Fruit fly (Drosophila melanogaster) whole organism, embryonic: ENCODE data around the gene BRWD3.

Source experiments
- Antp ChIP-seq: fragments of 200-800 bp; sonication (Bioruptor generic); optimal IDR thresholded peaks from 3 replicates; lab custom pipeline; 2016; ENCODE audit warnings: missing biosample characterization, missing genetic modification characterization
- Asciz ChIP-seq: fragments of 200-800 bp; sonication (Bioruptor generic); optimal IDR thresholded peaks from 2 replicates; lab custom pipeline; 2017; ENCODE audit warnings: missing biosample characterization, mild to moderate bottlenecking, missing genetic modification characterization, missing genetic modification reagents
- Atf6 ChIP-seq: fragments of 200-800 bp; sonication (Bioruptor generic); IDR thresholded peaks from 2 replicates; pipeline ENCODE4 v1.3.6; 2022; ENCODE audit warnings: missing biosample characterization, missing genetic modification characterization
- CG11093 ChIP-seq: fragments of 200-800 bp; sonication (Bioruptor generic); IDR thresholded peaks from 3 replicates; pipeline ENCODE4 v1.3.6; 2022; ENCODE audit warnings: missing biosample characterization, missing genetic modification characterization
- CG11696 ChIP-seq: fragments of 200-800 bp; sonication (Bioruptor generic); IDR thresholded peaks from 2 replicates; pipeline ENCODE4 v1.3.6; 2022; ENCODE audit warnings: missing biosample characterization, missing genetic modification characterization
- CG11723 ChIP-seq: fragments of 200-800 bp; sonication (Bioruptor generic); optimal IDR thresholded peaks from 2 replicates; lab custom pipeline; 2017; ENCODE audit warnings: missing biosample characterization, mild to moderate bottlenecking, missing genetic modification characterization
- CG15269 ChIP-seq: fragments of 200-800 bp; sonication (Bioruptor generic); optimal IDR thresholded peaks from 2 replicates; lab custom pipeline; 2018; ENCODE audit warnings: missing biosample characterization, mild to moderate bottlenecking, missing genetic modification characterization, moderate library complexity
- CG17186 ChIP-seq: fragments of 200-800 bp; sonication (Bioruptor generic); optimal IDR thresholded peaks from 3 replicates; lab custom pipeline; 2017; ENCODE audit warnings: missing biosample characterization, missing genetic modification reagents, missing genetic modification characterization
- CG17385 ChIP-seq: fragments of 200-800 bp; sonication (Bioruptor generic); optimal IDR thresholded peaks from 3 replicates; lab custom pipeline; 2018; ENCODE audit warnings: missing biosample characterization, mild to moderate bottlenecking, missing genetic modification characterization
- CG18011 ChIP-seq: fragments of 200-800 bp; sonication (Bioruptor generic); optimal IDR thresholded peaks from 2 replicates; lab custom pipeline; 2017; ENCODE audit warnings: missing biosample characterization, missing genetic modification characterization, mild to moderate bottlenecking, moderate library complexity, missing genotype
- CG2120 ChIP-seq: fragments of 200-800 bp; sonication (Bioruptor generic); optimal IDR thresholded peaks from 3 replicates; lab custom pipeline; 2016; ENCODE audit warnings: missing biosample characterization, missing genetic modification characterization
- CG31365 ChIP-seq: fragments of 200-800 bp; sonication (Bioruptor generic); optimal IDR thresholded peaks from 2 replicates; lab custom pipeline; 2018; ENCODE audit warnings: missing biosample characterization, mild to moderate bottlenecking, missing genetic modification characterization
- CG32767 ChIP-seq: fragments of 200-800 bp; sonication (Bioruptor generic); IDR thresholded peaks from 2 replicates; pipeline ENCODE4 v1.3.6; 2022; ENCODE audit warnings: missing biosample characterization, missing genetic modification characterization
- CG7271 ChIP-seq: fragments of 200-800 bp; sonication (Bioruptor generic); optimal IDR thresholded peaks from 2 replicates; lab custom pipeline; 2018; ENCODE audit warnings: missing biosample characterization, mild to moderate bottlenecking, missing genetic modification characterization, moderate library complexity
- CG7745 ChIP-seq: fragments of 200-800 bp; sonication (Bioruptor generic); optimal IDR thresholded peaks from 2 replicates; lab custom pipeline; 2018; ENCODE audit warnings: missing biosample characterization, mild to moderate bottlenecking, missing genetic modification characterization, moderate library complexity
- CG7786 ChIP-seq: fragments of 200-800 bp; sonication (Bioruptor generic); optimal IDR thresholded peaks from 2 replicates; lab custom pipeline; 2016; ENCODE audit warnings: missing biosample characterization, missing genetic modification characterization
- CG7987 ChIP-seq: fragments of 200-800 bp; sonication (Bioruptor generic); optimal IDR thresholded peaks from 2 replicates; lab custom pipeline; 2018; ENCODE audit warnings: missing biosample characterization, mild to moderate bottlenecking, missing genetic modification characterization, moderate library complexity
- CG9437 ChIP-seq: fragments of 200-800 bp; sonication (Bioruptor generic); optimal IDR thresholded peaks from 2 replicates; lab custom pipeline; 2018; ENCODE audit warnings: missing biosample characterization, mild to moderate bottlenecking, missing genetic modification characterization
- CG9797 ChIP-seq: fragments of 200-800 bp; sonication (Bioruptor generic); optimal IDR thresholded peaks from 3 replicates; lab custom pipeline; 2018; ENCODE audit warnings: missing biosample characterization, mild to moderate bottlenecking, missing genetic modification characterization
- D ChIP-seq, 2 experiments: fragments of 200-800 bp in 1 of 2; fragments of >200 bp in 1 of 2; sonication (Bioruptor generic) in 1 of 2; optimal IDR thresholded peaks; 2 replicates in 1 of 2; 3 replicates in 1 of 2; lab custom pipeline; 2017; ENCODE audit warnings: mild to moderate bottlenecking in 1 of 2, missing biosample characterization in 1 of 2, missing genetic modification characterization in 1 of 2, missing genetic modification reagents in 1 of 2
- ERR ChIP-seq: fragments of 200-800 bp; sonication (Bioruptor generic); optimal IDR thresholded peaks from 2 replicates; lab custom pipeline; 2016; ENCODE audit warnings: missing biosample characterization, missing genetic modification characterization
- H2.0 ChIP-seq: fragments of 200-800 bp; sonication (Bioruptor generic); IDR thresholded peaks from 2 replicates; pipeline ENCODE4 v1.3.6; 2022; ENCODE audit warnings: missing biosample characterization, missing genetic modification characterization
- HHEX ChIP-seq: fragments of 200-800 bp; sonication (Bioruptor generic); optimal IDR thresholded peaks from 3 replicates; lab custom pipeline; 2017; ENCODE audit warnings: missing biosample characterization, mild to moderate bottlenecking, missing genetic modification characterization, missing genetic modification reagents
- HmgZ ChIP-seq: fragments of 200-800 bp; sonication (Bioruptor generic); optimal IDR thresholded peaks from 2 replicates; lab custom pipeline; 2018; ENCODE audit warnings: missing biosample characterization, mild to moderate bottlenecking, missing genetic modification characterization
- Lhr ChIP-seq: fragments of 200-800 bp; sonication (Bioruptor generic); optimal IDR thresholded peaks from 3 replicates; lab custom pipeline; 2017; ENCODE audit warnings: mild to moderate bottlenecking, missing biosample characterization, missing genetic modification reagents, missing genetic modification characterization
- MESR4 ChIP-seq: fragments of 200-800 bp; sonication (Bioruptor generic); optimal IDR thresholded peaks from 2 replicates; lab custom pipeline; 2018; ENCODE audit warnings: missing biosample characterization, mild to moderate bottlenecking, missing genetic modification characterization, moderate library complexity
- Pdp1 ChIP-seq, 2 experiments: fragments of 200-800 bp; sonication (Bioruptor generic); optimal IDR thresholded peaks; 3 replicates each; lab custom pipeline; 2016; ENCODE audit warnings: missing biosample characterization in 2 of 2, missing genetic modification characterization in 2 of 2, mild to moderate bottlenecking in 1 of 2, moderate library complexity in 1 of 2
- Tbp ChIP-seq: fragments of >200 bp; optimal IDR thresholded peaks from 2 replicates; lab custom pipeline; 2018; ENCODE audit warnings: missing biosample characterization, missing genetic modification characterization
- amos ChIP-seq: fragments of 200-800 bp; sonication (Bioruptor generic); IDR thresholded peaks from 2 replicates; pipeline ENCODE4 v1.3.6; 2022; ENCODE audit warnings: missing biosample characterization, missing genetic modification characterization; ENCODE audit not compliant: partially characterized antibody
- bab2 ChIP-seq: fragments of 200-800 bp; sonication (Bioruptor generic); optimal IDR thresholded peaks from 2 replicates; lab custom pipeline; 2016; ENCODE audit warnings: missing biosample characterization, missing genetic modification characterization
- bsh ChIP-seq, 2 experiments: fragments of 200-800 bp; sonication (Bioruptor generic); optimal IDR thresholded peaks; 2 replicates each; lab custom pipeline; 2017 to 2018; ENCODE audit warnings: mild to moderate bottlenecking in 2 of 2, missing biosample characterization in 2 of 2, missing genetic modification characterization in 2 of 2, moderate library complexity in 1 of 2
- chn ChIP-seq: fragments of 200-800 bp; sonication (Bioruptor generic); optimal IDR thresholded peaks from 2 replicates; lab custom pipeline; 2016; ENCODE audit warnings: missing biosample characterization, missing genetic modification characterization
- croc ChIP-seq: fragments of 200-800 bp; sonication (Bioruptor generic); conservative IDR thresholded peaks from 3 replicates; pipeline ENCODE4 v1.3.6; 2022; ENCODE audit warnings: missing biosample characterization, missing genetic modification characterization
- dmrt99B ChIP-seq: fragments of 200-800 bp; sonication (Bioruptor generic); optimal IDR thresholded peaks from 2 replicates; lab custom pipeline; 2018; ENCODE audit warnings: missing biosample characterization, mild to moderate bottlenecking, missing genetic modification characterization, moderate library complexity
- ems ChIP-seq: fragments of 200-800 bp; sonication (Bioruptor generic); optimal IDR thresholded peaks from 3 replicates; lab custom pipeline; 2016; ENCODE audit warnings: missing biosample characterization, missing genetic modification characterization
- esg ChIP-seq: fragments of 200-800 bp; sonication (Bioruptor generic); conservative IDR thresholded peaks from 2 replicates; pipeline ENCODE4 v1.3.6; 2022; ENCODE audit warnings: missing biosample characterization, missing genetic modification characterization
- gce ChIP-seq: fragments of 200-800 bp; sonication (Bioruptor generic); IDR thresholded peaks from 3 replicates; pipeline ENCODE4 v1.3.6; 2022; ENCODE audit warnings: missing biosample characterization, missing genetic modification characterization
- hbn ChIP-seq: fragments of 200-800 bp; sonication (Bioruptor generic); IDR thresholded peaks from 2 replicates; pipeline ENCODE4 v1.3.6; 2022; ENCODE audit warnings: missing biosample characterization, missing genetic modification characterization; ENCODE audit not compliant: partially characterized antibody
- kah ChIP-seq: fragments of 200-800 bp; sonication (Bioruptor generic); optimal IDR thresholded peaks from 2 replicates; lab custom pipeline; 2018; ENCODE audit warnings: missing biosample characterization, mild to moderate bottlenecking, missing genetic modification characterization
- knrl ChIP-seq: fragments of 200-800 bp; sonication (Bioruptor generic); IDR thresholded peaks from 3 replicates; pipeline ENCODE4 v1.3.6; 2022; ENCODE audit warnings: missing biosample characterization, missing genetic modification characterization; ENCODE audit not compliant: partially characterized antibody
- nerfin-1 ChIP-seq: fragments of 200-800 bp; sonication (Bioruptor generic); optimal IDR thresholded peaks from 3 replicates; lab custom pipeline; 2019; ENCODE audit warnings: missing biosample characterization, mild to moderate bottlenecking, missing genetic modification characterization, moderate library complexity
- otp ChIP-seq: fragments of 200-800 bp; sonication (Bioruptor generic); IDR thresholded peaks from 3 replicates; pipeline ENCODE4, ENCODE4 v1.3.6; 2022; ENCODE audit warnings: missing biosample characterization, missing genetic modification characterization
- peb ChIP-seq: fragments of 200-800 bp; sonication (Bioruptor generic); IDR thresholded peaks from 2 replicates; pipeline ENCODE4 v1.3.6; 2022; ENCODE audit warnings: missing biosample characterization, missing genetic modification characterization
- ro ChIP-seq: fragments of 200-800 bp; sonication (Bioruptor generic); IDR thresholded peaks from 2 replicates; pipeline ENCODE4 v1.3.6; 2022; ENCODE audit warnings: missing biosample characterization, missing genetic modification characterization
- seq ChIP-seq: fragments of 200-800 bp; sonication (Bioruptor generic); IDR thresholded peaks from 2 replicates; pipeline ENCODE4 v1.3.6; 2022; ENCODE audit warnings: missing biosample characterization, missing genetic modification characterization
- sob ChIP-seq: fragments of 200-800 bp; sonication (Bioruptor generic); IDR thresholded peaks from 2 replicates; pipeline ENCODE4 v1.3.6; 2022; ENCODE audit warnings: missing biosample characterization, missing genetic modification characterization
- stc ChIP-seq: fragments of 200-800 bp; sonication (Bioruptor generic); IDR thresholded peaks from 2 replicates; pipeline ENCODE4 v1.3.6; 2022; ENCODE audit warnings: missing biosample characterization, missing genetic modification characterization
- tgo ChIP-seq: fragments of 200-800 bp; sonication (Bioruptor generic); IDR thresholded peaks from 3 replicates; pipeline ENCODE4 v1.3.6; 2022; ENCODE audit warnings: missing biosample characterization, missing genetic modification characterization
- usp ChIP-seq: fragments of >200 bp; optimal IDR thresholded peaks from 2 replicates; lab custom pipeline; 2017; ENCODE audit warnings: missing biosample characterization, missing genetic modification characterization
- vvl ChIP-seq: fragments of 200-800 bp; sonication (Bioruptor generic); IDR thresholded peaks from 2 replicates; pipeline ENCODE4 v1.3.6; 2022; ENCODE audit warnings: missing biosample characterization, missing genetic modification characterization

The BRWD3 gene

dm6 chr3R:24333182-24333808, 14.5 kb downstream of the BRWD3 start, which contains the start of the genes Rrp5 and Dis3 (continued):
- TF ChIP-seq HHEX (GFP tag; lab: Kevin White, UChicago) = no peak
- peak; percentile 84 for TF ChIP-seq HmgZ
- TF ChIP-seq MESR4 (GFP tag; lab: Kevin White, UChicago) = peak; percentile 86
- no peak for TF ChIP-seq CG9437
- TF ChIP-seq Tbp (GFP tag; lab: Kevin White, UChicago) = no peak
- TF ChIP-seq CG31365 (tag; lab: Kevin White, UChicago) = no peak
- TF ChIP-seq CG18011 (GFP tag; lab: Kevin White, UChicago) = no peak
- no peak for TF ChIP-seq Asciz (GFP tag; lab: Kevin White, UChicago)
- TF ChIP-seq nerfin-1 (tag; lab: Kevin White, UChicago) = no peak
- TF ChIP-seq CG7987 (GFP tag; lab: Kevin White, UChicago) = peak; percentile 26
- TF ChIP-seq seq = no peak
- peak; percentile 87 for TF ChIP-seq CG17186 (GFP tag; lab: Kevin White, UChicago)
- no peak for TF ChIP-seq ro (GFP tag; lab: Robert Waterston, UW)
- peak; percentile 77 for TF ChIP-seq sob (GFP tag; lab: Robert Waterston, UW)
- no peak for TF ChIP-seq kah (GFP tag; lab: Kevin White, UChicago)
- peak; percentile 45; the same call in 1 of the 2 replicates for TF ChIP-seq H2.0 (GFP tag; lab: Robert Waterston, UW)
- no peak for TF ChIP-seq ems (GFP tag; lab: Kevin White, UChicago)
- no peak for TF ChIP-seq D (optimal IDR thresholded peaks at IDR 0.05; lab: Kevin White, UChicago)
- TF ChIP-seq D (GFP tag; optimal IDR thresholded peaks at IDR 0.05; lab: Kevin White, UChicago) = no peak
- TF ChIP-seq bab2 (GFP tag; lab: Kevin White, UChicago) = no peak
- TF ChIP-seq bsh (GFP tag; optimal IDR thresholded peaks at IDR 0.05; lab: Kevin White, UChicago) = no peak
- TF ChIP-seq CG17385 (GFP tag; lab: Kevin White, UChicago) = no peak
- no peak for TF ChIP-seq CG7271 (tag; lab: Kevin White, UChicago)
- TF ChIP-seq usp = no peak
- TF ChIP-seq amos (GFP tag; lab: Robert Waterston, UW) = peak; percentile 58
- TF ChIP-seq CG7745 (tag; lab: Kevin White, UChicago) = no peak
- no peak for TF ChIP-seq Lhr (GFP tag; lab: Kevin White, UChicago)
- TF ChIP-seq otp (GFP tag; lab: Robert Waterston, UW) = no peak
- peak; percentile 31; the same call in 1 of the 2 replicates for TF ChIP-seq CG32767 (GFP tag; lab: Robert Waterston, UW)
- TF ChIP-seq tgo (GFP tag; lab: Robert Waterston, UW) = no peak
- no peak for TF ChIP-seq ERR (GFP tag; lab: Kevin White, UChicago)
- TF ChIP-seq CG11696 (GFP tag; lab: Robert Waterston, UW) = no peak
- TF ChIP-seq Pdp1 (GFP tag; optimal IDR thresholded peaks at IDR 0.05; lab: Kevin White, UChicago) = peak in 1 of 2 experiments; percentile 22
- peak; percentile 78 for TF ChIP-seq vvl
- TF ChIP-seq dmrt99B (tag; lab: Kevin White, UChicago) = no peak
- no peak for TF ChIP-seq CG11093 (GFP tag; lab: Robert Waterston, UW)
- no peak for TF ChIP-seq stc
- TF ChIP-seq hbn (GFP tag; lab: Robert Waterston, UW) = no peak
- peak; percentile 83 for TF ChIP-seq CG9797 (GFP tag; lab: Kevin White, UChicago)
- TF ChIP-seq gce (GFP tag; lab: Robert Waterston, UW) = no peak
- TF ChIP-seq peb (GFP tag; lab: Robert Waterston, UW) = no peak
- no peak for TF ChIP-seq CG2120 (GFP tag; lab: Kevin White, UChicago)
- no peak for TF ChIP-seq esg (GFP tag; lab: Robert Waterston, UW)
- peak; percentile 64; the same call in 2 of the 3 replicates for TF ChIP-seq knrl (GFP tag; lab: Robert Waterston, UW)
- TF ChIP-seq CG7786 (GFP tag; lab: Kevin White, UChicago) = peak; percentile 43
- TF ChIP-seq croc = no peak
- TF ChIP-seq CG11723 (GFP tag; lab: Kevin White, UChicago) = no peak
- TF ChIP-seq chn (GFP tag; lab: Kevin White, UChicago) = peak; percentile 13
- TF ChIP-seq CG15269 (tag; lab: Kevin White, UChicago) = no peak
- TF ChIP-seq Atf6 (GFP tag; lab: Robert Waterston, UW) = no peak
- no peak for TF ChIP-seq Antp (GFP tag; lab: Kevin White, UChicago)
